Worm (Caenorhabditis elegans): Measurements from ENCODE around the gene str-32.

DNA sequence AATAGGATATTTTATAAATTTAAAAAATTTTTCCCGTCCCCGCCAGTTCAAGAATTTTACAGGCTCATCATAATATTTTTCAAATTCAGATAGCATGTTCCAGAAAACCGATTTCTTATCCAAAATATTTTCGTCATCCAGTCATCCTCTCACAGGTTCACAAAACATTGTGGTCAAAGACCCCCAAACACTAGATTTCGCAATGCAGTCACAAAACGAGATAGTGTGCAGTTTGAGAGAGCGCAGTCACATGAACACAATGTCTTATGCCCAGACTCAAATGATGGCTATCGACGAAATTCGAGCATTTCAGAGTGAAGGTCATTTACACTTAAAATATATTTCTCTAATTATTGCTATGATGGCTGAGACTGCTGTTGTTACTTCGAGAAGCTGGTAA is 36.7 kb downstream of the str-32 start, which contains the start of gene abhd-5.2:
- TF ChIP-seq him-1 (tag; optimal IDR thresholded peaks at IDR 0.05), result no peak
- TF ChIP-seq W03F9.2 (tag; optimal IDR thresholded peaks at IDR 0.05), result peak; percentile 11

All from whole organism, L4/young adult.